Worm (Caenorhabditis elegans): ENCODE data around the gene M03B6.4.

The M03B6.4 gene

DNA sequence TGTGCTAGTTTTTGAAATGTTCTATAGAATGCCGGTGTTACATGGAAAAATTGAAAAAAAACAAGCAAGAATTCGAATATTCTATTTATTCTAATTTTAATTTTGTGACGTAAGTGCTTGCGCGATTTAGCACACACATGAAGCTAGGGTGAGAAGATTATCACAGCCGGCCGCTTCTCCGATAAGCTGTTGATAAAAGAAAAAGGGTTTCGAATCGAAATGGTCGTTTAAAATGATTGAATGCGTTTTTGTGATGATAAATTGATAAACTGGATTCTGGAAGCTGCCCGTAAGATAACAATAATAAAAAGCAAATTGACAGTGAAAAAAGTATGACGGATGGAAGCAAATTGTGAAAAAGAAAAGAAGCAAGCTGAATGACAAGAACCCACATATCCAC, 25.5 kb downstream of the M03B6.4 start:
- peak; percentile 36 for TF ChIP-seq nhr-80 (tag; optimal IDR thresholded peaks at IDR 0.05)
- TF ChIP-seq nfya-1 (tag; optimal IDR thresholded peaks at IDR 0.05; ENCODE audit: borderline replicate concordance, insufficient read depth) = no peak

- TF ChIP-seq egl-44 (GFP tag; IDR thresholded peaks at IDR 0.05) = no peak
- TF ChIP-seq nhr-80 (tag; optimal IDR thresholded peaks at IDR 0.05) = peak; percentile 75
- TF ChIP-seq pbrm-1 (GFP tag; IDR thresholded peaks at IDR 0.05) = no peak
Observed at ce11 chrX:13885131-13885530, 26.5 kb downstream of the M03B6.4 start.

- TF ChIP-seq hlh-12 (tag; optimal IDR thresholded peaks at IDR 0.05) (no peak), T07F8.4 (tag; optimal IDR thresholded peaks at IDR 0.05) (no peak), nhr-120 (GFP tag; IDR thresholded peaks at IDR 0.05) (no peak), efl-1 (GFP tag; optimal IDR thresholded peaks at IDR 0.05) (no peak), F37B4.10 (GFP tag; IDR thresholded peaks at IDR 0.05) (no peak), attf-3 (GFP tag; conservative IDR thresholded peaks at IDR 0.05) (no peak), rpc-1 (optimal IDR thresholded peaks at IDR 0.05) (peak; percentile 22), rpc-1 (tag; optimal IDR thresholded peaks at IDR 0.05) (peak; percentile 55), hrde-1 (tag; optimal IDR thresholded peaks at IDR 0.05; ENCODE audit: borderline replicate concordance) (no peak), egl-44 (GFP tag; IDR thresholded peaks at IDR 0.05) (0 out of 2 replicates have a peak, but pooled peaks have one; percentile 23), ztf-28 (GFP tag; IDR thresholded peaks at IDR 0.05) (0 out of 2 replicates have a peak, but pooled peaks have one; percentile 27), lin-26 (GFP tag; IDR thresholded peaks at IDR 0.05) (peak; percentile 53; the same call in 1 of the 2 replicates), hmg-20 (GFP tag; IDR thresholded peaks at IDR 0.05) (0 out of 2 replicates have a peak, but pooled peaks have one; percentile 17), mes-4 (tag; optimal IDR thresholded peaks at IDR 0.05) (no peak), sptf-2 (GFP tag; optimal IDR thresholded peaks at IDR 0.05) (peak; percentile 12), atf-7 (tag; optimal IDR thresholded peaks at IDR 0.05) (no peak), tlf-1 (GFP tag; optimal IDR thresholded peaks at IDR 0.05) (no peak), aptf-2 (GFP tag; conservative IDR thresholded peaks at IDR 0.05) (0 out of 2 replicates have a peak, but pooled peaks have one; percentile 19), ekl-4 (GFP tag; IDR thresholded peaks at IDR 0.05) (no peak), B0261.1 (tag; optimal IDR thresholded peaks at IDR 0.05) (peak; percentile 2), rcor-1 (GFP tag; IDR thresholded peaks at IDR 0.05) (0 out of 2 replicates have a peak, but pooled peaks have one; percentile 41), Y53F4B.3 (GFP tag; IDR thresholded peaks at IDR 0.05) (no peak)
Observed at ce11 chrX:13886195-13886594, 27.6 kb downstream of the M03B6.4 start.

- TF ChIP-seq cebp-2 (GFP tag; IDR thresholded peaks at IDR 0.05) (no peak), lin-26 (GFP tag; IDR thresholded peaks at IDR 0.05) (no peak), tlf-1 (GFP tag; optimal IDR thresholded peaks at IDR 0.05) (no peak), ceh-40 (GFP tag; IDR thresholded peaks at IDR 0.05) (no peak), nfya-2 (GFP tag; IDR thresholded peaks at IDR 0.05) (no peak), rpc-1 (optimal IDR thresholded peaks at IDR 0.05) (no peak), rpc-1 (tag; optimal IDR thresholded peaks at IDR 0.05) (no peak), F55B11.4 (tag; optimal IDR thresholded peaks at IDR 0.05; ENCODE audit: borderline replicate concordance, insufficient read depth) (no peak), dpff-1 (tag; optimal IDR thresholded peaks at IDR 0.05) (no peak), rcor-1 (GFP tag; IDR thresholded peaks at IDR 0.05) (no peak), hlh-12 (tag; optimal IDR thresholded peaks at IDR 0.05) (no peak)
Observed at ce11 chrX:13893256-13893655, 34.6 kb downstream of the M03B6.4 start, which contains the start of gene sra-37. Gene sra-37 (minus strand): TSS chrX:13893356.

- TF ChIP-seq F52B5.7 (tag; optimal IDR thresholded peaks at IDR 0.05) (no peak), T07F8.4 (tag; optimal IDR thresholded peaks at IDR 0.05) (no peak), dpl-1 (GFP tag; optimal IDR thresholded peaks at IDR 0.05) (no peak), lag-1 (GFP tag; IDR thresholded peaks at IDR 0.05) (no peak), somi-1 (GFP tag; optimal IDR thresholded peaks at IDR 0.05) (no peak), dpff-1 (tag; optimal IDR thresholded peaks at IDR 0.05) (no peak), zfh-2 (GFP tag; conservative IDR thresholded peaks at IDR 0.05) (no peak), atf-7 (tag; optimal IDR thresholded peaks at IDR 0.05) (no peak), let-526 (GFP tag; IDR thresholded peaks at IDR 0.05) (no peak), ztf-6 (GFP tag; IDR thresholded peaks at IDR 0.05) (no peak), nhr-27 (tag; optimal IDR thresholded peaks at IDR 0.05) (no peak), ceh-58 (GFP tag; IDR thresholded peaks at IDR 0.05) (no peak), hlh-26 (GFP tag; conservative IDR thresholded peaks at IDR 0.05) (no peak), egl-18 (GFP tag; IDR thresholded peaks at IDR 0.05) (no peak), Y53G8AR.9 (GFP tag; conservative IDR thresholded peaks at IDR 0.05) (no peak)
Observed at ce11 chrX:13900047-13900446, 41.4 kb downstream of the M03B6.4 start, which contains the start of gene sra-38. Gene sra-38 (minus strand): TSS chrX:13900147.

Measured in whole organism, young adult.